Worm (Caenorhabditis elegans): ENCODE results near the gene Y53G8AL.3.
A peak's percentile ranks its signal among the peaks of the same experiment; 100 is the strongest.

DNA sequence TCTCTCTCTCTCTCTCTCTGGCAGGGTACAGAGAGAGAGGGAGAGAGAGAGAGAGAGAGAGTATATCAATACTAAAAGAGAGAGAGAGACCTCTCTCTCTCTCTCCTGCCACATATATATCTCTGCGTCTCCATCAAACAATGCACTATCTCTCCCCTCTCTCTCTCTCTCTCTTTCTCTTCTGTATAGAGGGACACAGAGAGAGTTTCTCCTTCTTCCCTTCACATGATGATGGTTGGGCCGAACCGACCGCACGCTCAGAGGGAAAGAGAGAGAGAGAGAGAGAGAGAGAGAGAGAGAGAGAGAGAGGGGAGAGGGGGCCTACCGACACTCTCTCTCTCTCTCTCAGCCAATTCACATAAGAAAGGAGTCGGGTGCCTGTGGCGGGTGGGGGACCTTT lies 18.7 kb upstream of the Y53G8AL.3 start:
- TF ChIP-seq zag-1 (tag; optimal IDR thresholded peaks at IDR 0.05) (no peak), C34B4.2 (tag; optimal IDR thresholded peaks at IDR 0.05) (no peak), unc-62 (GFP tag; optimal IDR thresholded peaks at IDR 0.05) (no peak), snpc-4 (tag; optimal IDR thresholded peaks at IDR 0.05) (no peak), isw-1 (GFP tag; IDR thresholded peaks at IDR 0.05) (0 out of 2 replicates have a peak, but pooled peaks have one; percentile 18), grh-1 (GFP tag; IDR thresholded peaks at IDR 0.05) (no peak), pqm-1 (tag; optimal IDR thresholded peaks at IDR 0.05) (no peak)
